Fruit fly (Drosophila melanogaster) whole organism, embryonic: ENCODE measurements around the gene CG6830.

ENCODE experiments used
- ATbp ChIP-seq: fragments of 200-800 bp; sonication (Bioruptor generic); optimal IDR thresholded peaks from 2 replicates; lab custom pipeline; 2017; ENCODE audit warnings: missing biosample characterization, mild to moderate bottlenecking, missing genetic modification characterization, missing genetic modification reagents
- Bdp1 ChIP-seq: fragments of 200-800 bp; sonication (Bioruptor generic); optimal IDR thresholded peaks from 3 replicates; lab custom pipeline; 2016; ENCODE audit warnings: missing biosample characterization, missing genetic modification characterization
- CG10209 ChIP-seq: fragments of 200-800 bp; sonication (Bioruptor generic); optimal IDR thresholded peaks from 3 replicates; lab custom pipeline; 2017; ENCODE audit warnings: missing biosample characterization, mild to moderate bottlenecking, missing genetic modification characterization, missing genetic modification reagents
- CG10654 ChIP-seq: fragments of 200-800 bp; sonication (Bioruptor generic); optimal IDR thresholded peaks from 2 replicates; lab custom pipeline; 2016; ENCODE audit warnings: missing biosample characterization, missing genetic modification characterization
- CG10979 ChIP-seq: fragments of 200-800 bp; sonication (Bioruptor generic); optimal IDR thresholded peaks from 2 replicates; lab custom pipeline; 2018; ENCODE audit warnings: missing biosample characterization, mild to moderate bottlenecking, missing genetic modification characterization, moderate library complexity
- CG12219 ChIP-seq: fragments of 200-800 bp; sonication (Bioruptor generic); optimal IDR thresholded peaks from 3 replicates; lab custom pipeline; 2018; ENCODE audit warnings: missing biosample characterization, mild to moderate bottlenecking, missing genetic modification characterization
- CG12299 ChIP-seq: fragments of 200-800 bp; sonication (Bioruptor generic); optimal IDR thresholded peaks from 2 replicates; lab custom pipeline; 2018; ENCODE audit warnings: missing biosample characterization, mild to moderate bottlenecking, missing genetic modification characterization
- CG13624 ChIP-seq: fragments of 200-800 bp; sonication (Bioruptor generic); optimal IDR thresholded peaks from 2 replicates; lab custom pipeline; 2016; ENCODE audit warnings: missing biosample characterization, missing genetic modification characterization
- CG2202 ChIP-seq: fragments of 200-800 bp; sonication (Bioruptor generic); optimal IDR thresholded peaks from 2 replicates; lab custom pipeline; 2018; ENCODE audit warnings: missing biosample characterization, mild to moderate bottlenecking, missing genetic modification characterization
- CG32532 ChIP-seq: fragments of 200-800 bp; sonication (Bioruptor generic); IDR thresholded peaks from 2 replicates; pipeline ENCODE4 v1.3.6; 2022; ENCODE audit warnings: missing biosample characterization, missing genetic modification characterization
- CG3838 ChIP-seq: fragments of 200-800 bp; sonication (Bioruptor generic); optimal IDR thresholded peaks from 3 replicates; lab custom pipeline; 2016; ENCODE audit warnings: missing biosample characterization, missing genetic modification characterization
- CG3995 ChIP-seq: fragments of 200-800 bp; sonication (Bioruptor generic); optimal IDR thresholded peaks from 3 replicates; lab custom pipeline; 2016; ENCODE audit warnings: missing biosample characterization, missing genetic modification characterization
- CG4424 ChIP-seq: fragments of 200-800 bp; sonication (Bioruptor generic); optimal IDR thresholded peaks from 3 replicates; lab custom pipeline; 2016; ENCODE audit warnings: missing biosample characterization, missing genetic modification characterization
- CG5245 ChIP-seq: fragments of 200-800 bp; sonication (Bioruptor generic); optimal IDR thresholded peaks from 3 replicates; lab custom pipeline; 2016; ENCODE audit warnings: missing biosample characterization, missing genetic modification characterization
- CG7372 ChIP-seq: fragments of 200-800 bp; sonication (Bioruptor generic); IDR thresholded peaks from 2 replicates; pipeline ENCODE4 v1.3.6; 2022; ENCODE audit warnings: missing biosample characterization, missing genetic modification characterization
- CG7786 ChIP-seq: fragments of 200-800 bp; sonication (Bioruptor generic); optimal IDR thresholded peaks from 2 replicates; lab custom pipeline; 2016; ENCODE audit warnings: missing biosample characterization, missing genetic modification characterization
- CG8281 ChIP-seq: fragments of 200-800 bp; sonication (Bioruptor generic); optimal IDR thresholded peaks from 2 replicates; lab custom pipeline; 2018; ENCODE audit warnings: missing biosample characterization, mild to moderate bottlenecking, missing genetic modification characterization, moderate library complexity
- D ChIP-seq, 2 experiments: fragments of 200-800 bp in 1 of 2; fragments of >200 bp in 1 of 2; sonication (Bioruptor generic) in 1 of 2; optimal IDR thresholded peaks; 2 replicates in 1 of 2; 3 replicates in 1 of 2; lab custom pipeline; 2017; ENCODE audit warnings: mild to moderate bottlenecking in 1 of 2, missing biosample characterization in 1 of 2, missing genetic modification characterization in 1 of 2, missing genetic modification reagents in 1 of 2
- D19A ChIP-seq: fragments of 200-800 bp; optimal IDR thresholded peaks from 3 replicates; lab custom pipeline; 2019; ENCODE audit warnings: missing biosample characterization, mild to moderate bottlenecking, missing genetic modification characterization, moderate library complexity
- Dad ChIP-seq: fragments of 200-800 bp; sonication (Bioruptor generic); optimal IDR thresholded peaks from 3 replicates; lab custom pipeline; 2016; ENCODE audit warnings: missing biosample characterization, missing genetic modification characterization
- Dp ChIP-seq: fragments of 200-800 bp; sonication (Bioruptor generic); optimal IDR thresholded peaks from 2 replicates; lab custom pipeline; 2018; ENCODE audit warnings: missing biosample characterization, mild to moderate bottlenecking, missing genetic modification characterization, moderate library complexity
- Dref ChIP-seq: fragments of 200-800 bp; sonication (Bioruptor generic); IDR thresholded peaks from 2 replicates; pipeline ENCODE4 v1.3.6; 2022; ENCODE audit warnings: missing biosample characterization, missing genetic modification characterization
- Ets97D ChIP-seq: fragments of 200-800 bp; sonication (Bioruptor generic); optimal IDR thresholded peaks from 3 replicates; lab custom pipeline; 2016; ENCODE audit warnings: missing biosample characterization, missing genetic modification characterization
- Fer2 ChIP-seq: fragments of 200-800 bp; sonication (Bioruptor generic); optimal IDR thresholded peaks from 2 replicates; lab custom pipeline; 2018; ENCODE audit warnings: missing biosample characterization, mild to moderate bottlenecking, missing genetic modification characterization, moderate library complexity
- HLH4C ChIP-seq: fragments of 200-800 bp; sonication (Bioruptor generic); IDR thresholded peaks from 3 replicates; pipeline ENCODE4 v1.3.6; 2022; ENCODE audit warnings: missing biosample characterization, missing genetic modification characterization; ENCODE audit not compliant: partially characterized antibody
- HmgZ ChIP-seq: fragments of 200-800 bp; sonication (Bioruptor generic); optimal IDR thresholded peaks from 2 replicates; lab custom pipeline; 2018; ENCODE audit warnings: missing biosample characterization, mild to moderate bottlenecking, missing genetic modification characterization
- Hr39 ChIP-seq: fragments of >200 bp; optimal IDR thresholded peaks from 2 replicates; lab custom pipeline; 2017
- Mad ChIP-seq: fragments of 200-800 bp; sonication (Bioruptor generic); optimal IDR thresholded peaks from 2 replicates; lab custom pipeline; 2016; ENCODE audit warnings: missing biosample characterization, missing genetic modification characterization
- Med ChIP-seq: fragments of 200-800 bp; sonication (Bioruptor generic); peaks from one replicate; lab custom pipeline; 2016; ENCODE audit warnings: missing biosample characterization, missing genetic modification characterization, mild to moderate bottlenecking, inconsistent platforms, moderate library complexity
- Sry-β ChIP-seq: fragments of 200-800 bp; sonication (Bioruptor generic); optimal IDR thresholded peaks from 2 replicates; lab custom pipeline; 2018; ENCODE audit warnings: missing biosample characterization, mild to moderate bottlenecking, missing genetic modification characterization, moderate library complexity
- TFAM ChIP-seq: fragments of 200-800 bp; sonication (Bioruptor generic); optimal IDR thresholded peaks from 2 replicates; lab custom pipeline; 2017; ENCODE audit warnings: missing biosample characterization, missing genetic modification characterization, inconsistent platforms
- Trl ChIP-seq, 3 experiments: fragments of >200 bp in 2 of 3; fragments of 200-800 bp in 1 of 3; sonication (Bioruptor generic) in 1 of 3; optimal IDR thresholded peaks; 2 replicates in 1 of 3; 3 replicates in 2 of 3; lab custom pipeline; 2016 to 2017; ENCODE audit warnings: missing biosample characterization in 1 of 3, missing genetic modification characterization in 1 of 3
- YL-1 ChIP-seq: fragments of 200-800 bp; sonication (Bioruptor generic); optimal IDR thresholded peaks from 3 replicates; lab custom pipeline; 2017; ENCODE audit warnings: missing biosample characterization, mild to moderate bottlenecking, missing genetic modification characterization
- ase ChIP-seq: fragments of 200-800 bp; sonication (Bioruptor generic); IDR thresholded peaks from 3 replicates; pipeline ENCODE4 v1.3.6; 2022; ENCODE audit warnings: missing biosample characterization, missing genetic modification characterization
- da ChIP-seq: fragments of 200-800 bp; sonication (Bioruptor generic); optimal IDR thresholded peaks from 2 replicates; lab custom pipeline; 2016; ENCODE audit warnings: missing biosample characterization, missing genetic modification characterization
- dati ChIP-seq: fragments of 200-800 bp; sonication (Bioruptor generic); IDR thresholded peaks from 2 replicates; pipeline ENCODE4 v1.3.6; 2022; ENCODE audit warnings: missing biosample characterization, missing genetic modification characterization
- ken ChIP-seq: fragments of 200-800 bp; sonication (Bioruptor generic); IDR thresholded peaks from 3 replicates; pipeline ENCODE4 v1.3.6; 2022; ENCODE audit warnings: missing biosample characterization, missing genetic modification characterization
- kni ChIP-seq: fragments of 200-800 bp; sonication (Bioruptor generic); optimal IDR thresholded peaks from 3 replicates; lab custom pipeline; 2017; ENCODE audit warnings: mild to moderate bottlenecking, missing biosample characterization, missing genetic modification reagents, missing genetic modification characterization
- nom ChIP-seq: fragments of 200-800 bp; sonication (Bioruptor generic); optimal IDR thresholded peaks from 2 replicates; lab custom pipeline; 2017; ENCODE audit warnings: missing biosample characterization, missing genetic modification characterization, mild to moderate bottlenecking, moderate library complexity, missing genetic modification reagents
- org-1 ChIP-seq: fragments of 200-800 bp; sonication (Bioruptor generic); optimal IDR thresholded peaks from 2 replicates; lab custom pipeline; 2017; ENCODE audit warnings: missing biosample characterization, missing genetic modification characterization
- prd ChIP-seq, 3 experiments: fragments of >200 bp in 2 of 3; fragments of 200-800 bp in 1 of 3; sonication (Bioruptor generic) in 1 of 3; optimal IDR thresholded peaks in 2 of 3; IDR thresholded peaks in 1 of 3; 2 replicates in 2 of 3; 3 replicates in 1 of 3; pipeline versions ENCODE4 v1.3.6 to Lab custom; 2017 to 2022; ENCODE audit warnings: missing biosample characterization in 1 of 3, missing genetic modification characterization in 1 of 3
- shn ChIP-seq: fragments of 200-800 bp; sonication (Bioruptor generic); optimal IDR thresholded peaks from 3 replicates; lab custom pipeline; 2016; ENCODE audit warnings: missing biosample characterization, missing genetic modification characterization
- slp2 ChIP-seq: fragments of 200-800 bp; sonication (Bioruptor generic); optimal IDR thresholded peaks from 2 replicates; lab custom pipeline; 2016; ENCODE audit warnings: missing biosample characterization, missing genetic modification characterization
- tap ChIP-seq: fragments of 200-800 bp; optimal IDR thresholded peaks from 3 replicates; lab custom pipeline; 2019; ENCODE audit warnings: missing biosample characterization, mild to moderate bottlenecking, missing genetic modification characterization, moderate library complexity
- tll ChIP-seq, 2 experiments: fragments of 200-800 bp in 1 of 2; fragments of >200 bp in 1 of 2; sonication (Bioruptor generic) in 1 of 2; optimal IDR thresholded peaks; 2 replicates each; lab custom pipeline; 2017 to 2019; ENCODE audit warnings: missing biosample characterization in 2 of 2, missing genetic modification characterization in 2 of 2, mild to moderate bottlenecking in 1 of 2, moderate library complexity in 1 of 2
- trh ChIP-seq: fragments of 200-800 bp; sonication (Bioruptor generic); optimal IDR thresholded peaks from 2 replicates; lab custom pipeline; 2016; ENCODE audit warnings: missing biosample characterization, missing genetic modification characterization
- tup ChIP-seq: fragments of 200-800 bp; sonication (Bioruptor generic); optimal IDR thresholded peaks from 2 replicates; lab custom pipeline; 2016; ENCODE audit warnings: missing biosample characterization, mild to moderate bottlenecking, missing genetic modification characterization, moderate library complexity
- unpg ChIP-seq: fragments of 200-800 bp; sonication (Bioruptor generic); optimal IDR thresholded peaks from 3 replicates; lab custom pipeline; 2018; ENCODE audit warnings: missing biosample characterization, mild to moderate bottlenecking, missing genetic modification characterization, moderate library complexity
- vfl ChIP-seq: fragments of 200-800 bp; sonication (Bioruptor generic); optimal IDR thresholded peaks from 2 replicates; lab custom pipeline; 2016; ENCODE audit warnings: missing biosample characterization, missing genetic modification characterization
- wor ChIP-seq: fragments of 200-800 bp; sonication (Bioruptor generic); IDR thresholded peaks from 2 replicates; pipeline ENCODE4 v1.3.6; 2022; ENCODE audit warnings: missing biosample characterization, missing genetic modification characterization

The CG6830 gene

DNA sequence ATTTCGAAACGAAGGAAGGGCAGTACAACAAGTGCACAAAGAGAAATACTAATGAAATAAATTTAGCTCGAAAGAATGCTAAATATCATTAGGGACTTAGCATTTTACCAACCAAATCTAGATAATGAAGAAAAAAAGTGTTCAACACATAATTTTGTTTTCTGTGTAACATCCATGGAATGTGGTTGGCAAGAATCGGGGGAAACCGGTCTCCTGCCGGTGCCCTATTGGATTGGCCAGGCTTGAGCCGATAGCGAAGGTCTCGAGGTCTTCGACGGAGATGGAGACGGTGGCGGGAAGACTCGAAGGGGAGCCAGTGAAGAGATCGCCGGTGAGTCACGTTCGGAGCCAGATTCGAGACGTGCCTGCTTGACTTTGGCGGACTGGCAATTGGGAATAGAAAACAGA lies 26.4 kb downstream of the CG6830 start (continued):
- TF ChIP-seq HLH4C (GFP tag; lab: Robert Waterston, UW): no peak
- TF ChIP-seq Mad (GFP tag; lab: Kevin White, UChicago): no peak
- TF ChIP-seq Med: peak; percentile 81
- no peak for TF ChIP-seq CG7372 (GFP tag; lab: Robert Waterston, UW)
- no peak for TF ChIP-seq CG3838 (GFP tag; lab: Kevin White, UChicago)
- TF ChIP-seq Sry-β (GFP tag; lab: Kevin White, UChicago): no peak
- TF ChIP-seq Dp (GFP tag; lab: Kevin White, UChicago): no peak
- no peak for TF ChIP-seq Fer2
- TF ChIP-seq Trl (optimal IDR thresholded peaks at IDR 0.05; lab: Kevin White, UChicago): no peak
- TF ChIP-seq Trl (GFP tag; optimal IDR thresholded peaks at IDR 0.05; lab: Kevin White, UChicago): peak; percentile 31
- TF ChIP-seq ATbp (GFP tag; lab: Kevin White, UChicago): peak; percentile 12
- TF ChIP-seq trh (GFP tag; lab: Kevin White, UChicago): no peak
- TF ChIP-seq CG10979 (tag; lab: Kevin White, UChicago): peak; percentile 41
- no peak for TF ChIP-seq CG10209 (GFP tag; lab: Kevin White, UChicago)
- no peak for TF ChIP-seq Ets97D (GFP tag; lab: Kevin White, UChicago)
- TF ChIP-seq dati (GFP tag; lab: Robert Waterston, UW): no peak
- TF ChIP-seq nom (GFP tag; lab: Kevin White, UChicago): peak; percentile 84
- TF ChIP-seq tll (GFP tag; optimal IDR thresholded peaks at IDR 0.05; lab: Kevin White, UChicago): no peak
- TF ChIP-seq slp2 (GFP tag; lab: Kevin White, UChicago): no peak
- no peak for TF ChIP-seq Hr39 (lab: Kevin White, UChicago)
- TF ChIP-seq CG13624 (GFP tag; lab: Kevin White, UChicago): peak; percentile 34
- TF ChIP-seq tup: no peak
- TF ChIP-seq CG7786 (GFP tag; lab: Kevin White, UChicago): peak; percentile 27
- TF ChIP-seq prd (optimal IDR thresholded peaks at IDR 0.05; lab: Kevin White, UChicago): no peak
- peak; percentile 42; the same call in 1 of the 3 replicates for TF ChIP-seq prd (GFP tag; IDR thresholded peaks at IDR 0.05; lab: Robert Waterston, UW)
- TF ChIP-seq CG4424: peak; percentile 24
- TF ChIP-seq D19A: peak; percentile 10
- no peak for TF ChIP-seq Bdp1 (GFP tag; lab: Kevin White, UChicago)
- TF ChIP-seq HmgZ (tag; lab: Kevin White, UChicago): no peak
- no peak for TF ChIP-seq ken (GFP tag; lab: Robert Waterston, UW)
- no peak for TF ChIP-seq CG2202
- TF ChIP-seq wor (GFP tag; lab: Robert Waterston, UW): no peak
- TF ChIP-seq org-1 (GFP tag; lab: Kevin White, UChicago): no peak
- peak; percentile 66 for TF ChIP-seq CG32532
- no peak for TF ChIP-seq CG5245
- TF ChIP-seq Dad: no peak
- no peak for TF ChIP-seq CG3995 (GFP tag; lab: Kevin White, UChicago)
- no peak for TF ChIP-seq CG12219 (GFP tag; lab: Kevin White, UChicago)
- TF ChIP-seq Dref (GFP tag; lab: Robert Waterston, UW): no peak
- TF ChIP-seq ase (GFP tag; lab: Robert Waterston, UW): no peak
- no peak for TF ChIP-seq CG12299 (tag; lab: Kevin White, UChicago)
- TF ChIP-seq da (GFP tag; lab: Kevin White, UChicago): no peak
- TF ChIP-seq vfl (GFP tag; lab: Kevin White, UChicago): peak; percentile 38
- TF ChIP-seq D (optimal IDR thresholded peaks at IDR 0.05; lab: Kevin White, UChicago): no peak
- no peak for TF ChIP-seq D (GFP tag; optimal IDR thresholded peaks at IDR 0.05; lab: Kevin White, UChicago)
- peak; percentile 44 for TF ChIP-seq tap (tag; lab: Kevin White, UChicago)
- TF ChIP-seq unpg (GFP tag; lab: Kevin White, UChicago): peak; percentile 48
- TF ChIP-seq shn: peak; percentile 39
- no peak for TF ChIP-seq TFAM
- no peak for TF ChIP-seq YL-1 (GFP tag; lab: Kevin White, UChicago)
- TF ChIP-seq CG10654 (GFP tag; lab: Kevin White, UChicago): no peak
- TF ChIP-seq kni (GFP tag; lab: Kevin White, UChicago): peak; percentile 77
- TF ChIP-seq CG8281: no peak
